Worm (Caenorhabditis elegans): ENCODE results near the gene mrpl-45.

DNA sequence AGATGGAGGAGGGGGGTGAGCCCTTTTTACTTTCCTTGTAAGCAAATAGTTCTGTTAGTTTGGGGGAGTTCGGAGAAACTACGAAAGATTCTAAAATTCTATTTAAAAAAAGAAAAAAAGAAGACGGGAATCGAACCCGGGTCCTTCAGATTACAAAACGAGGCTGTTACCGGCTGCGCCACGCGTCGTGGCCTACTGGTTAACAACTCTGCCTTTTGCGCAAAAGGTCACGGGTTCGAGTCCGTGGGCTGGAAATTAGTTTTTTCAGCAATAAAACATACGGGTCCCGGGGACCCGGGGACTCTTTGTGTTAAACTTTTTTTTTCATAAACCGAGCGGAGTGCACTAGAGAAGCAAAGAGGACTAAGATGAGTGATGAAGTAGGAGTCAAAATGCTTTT lies 29.4 kb upstream of the mrpl-45 start:
- TF ChIP-seq lsy-2 (tag; optimal IDR thresholded peaks at IDR 0.05) (no peak), fos-1 (tag; optimal IDR thresholded peaks at IDR 0.05) (no peak), ama-1 (optimal IDR thresholded peaks at IDR 0.05) (no peak)

All from whole organism, L4 larva.